Fruit fly (Drosophila melanogaster) whole organism, embryonic: Measurements from ENCODE around the gene CG5810.

Experiments used
- Abd-B ChIP-seq: fragments of 200-800 bp; sonication (Bioruptor generic); optimal IDR thresholded peaks from 2 replicates; lab custom pipeline; 2018; ENCODE audit warnings: missing biosample characterization, mild to moderate bottlenecking, missing genetic modification characterization, moderate library complexity
- CG10267 ChIP-seq: fragments of 200-800 bp; sonication (Bioruptor generic); optimal IDR thresholded peaks from 2 replicates; lab custom pipeline; 2018; ENCODE audit warnings: missing biosample characterization, mild to moderate bottlenecking, missing genetic modification characterization, moderate library complexity
- CG11456 ChIP-seq: fragments of 200-800 bp; sonication (Bioruptor generic); IDR thresholded peaks from 3 replicates; pipeline ENCODE4 v1.3.6; 2022; ENCODE audit warnings: missing biosample characterization, missing genetic modification characterization
- CG12659 ChIP-seq: fragments of 200-800 bp; sonication (Bioruptor generic); optimal IDR thresholded peaks from 3 replicates; lab custom pipeline; 2017; ENCODE audit warnings: mild to moderate bottlenecking, missing biosample characterization, missing genetic modification reagents, missing genetic modification characterization
- CG15696 ChIP-seq: fragments of 200-800 bp; sonication (Bioruptor generic); optimal IDR thresholded peaks from 2 replicates; lab custom pipeline; 2019; ENCODE audit warnings: missing biosample characterization, mild to moderate bottlenecking, missing genetic modification characterization, moderate library complexity
- CG30020 ChIP-seq: fragments of 200-800 bp; optimal IDR thresholded peaks from 2 replicates; lab custom pipeline; 2019; ENCODE audit warnings: missing biosample characterization, mild to moderate bottlenecking, missing genetic modification characterization, moderate library complexity
- CG32532 ChIP-seq: fragments of 200-800 bp; sonication (Bioruptor generic); IDR thresholded peaks from 2 replicates; pipeline ENCODE4 v1.3.6; 2022; ENCODE audit warnings: missing biosample characterization, missing genetic modification characterization
- CG8089 ChIP-seq: fragments of 200-800 bp; sonication (Bioruptor generic); optimal IDR thresholded peaks from 3 replicates; lab custom pipeline; 2016; ENCODE audit warnings: missing biosample characterization, missing genetic modification characterization
- Chrac-16 ChIP-seq: fragments of 200-800 bp; sonication (Bioruptor generic); optimal IDR thresholded peaks from 3 replicates; lab custom pipeline; 2016; ENCODE audit warnings: missing biosample characterization, missing genetic modification characterization
- Med ChIP-seq: fragments of 200-800 bp; sonication (Bioruptor generic); peaks from one replicate; lab custom pipeline; 2016; ENCODE audit warnings: missing biosample characterization, missing genetic modification characterization, mild to moderate bottlenecking, inconsistent platforms, moderate library complexity
- YL-1 ChIP-seq: fragments of 200-800 bp; sonication (Bioruptor generic); optimal IDR thresholded peaks from 3 replicates; lab custom pipeline; 2017; ENCODE audit warnings: missing biosample characterization, mild to moderate bottlenecking, missing genetic modification characterization
- al ChIP-seq: fragments of 200-800 bp; sonication (Bioruptor generic); IDR thresholded peaks from 2 replicates; pipeline ENCODE4 v1.3.6; 2022; ENCODE audit warnings: missing biosample characterization, missing genetic modification characterization
- dpn ChIP-seq, 2 experiments: fragments of 200-800 bp; sonication (Bioruptor generic); optimal IDR thresholded peaks; 3 replicates each; lab custom pipeline; 2016; ENCODE audit warnings: missing biosample characterization in 2 of 2, missing genetic modification characterization in 2 of 2
- ind ChIP-seq: fragments of 200-800 bp; sonication (Bioruptor generic); optimal IDR thresholded peaks from 3 replicates; lab custom pipeline; 2016; ENCODE audit warnings: missing biosample characterization, missing genetic modification characterization
- maf-S ChIP-seq: fragments of 200-800 bp; sonication (Bioruptor generic); optimal IDR thresholded peaks from 2 replicates; lab custom pipeline; 2016; ENCODE audit warnings: missing biosample characterization, missing genetic modification characterization
- pzg ChIP-seq: fragments of 200-800 bp; sonication (Bioruptor generic); optimal IDR thresholded peaks from 3 replicates; lab custom pipeline; 2018; ENCODE audit warnings: missing biosample characterization, mild to moderate bottlenecking, missing genetic modification characterization, moderate library complexity
- row ChIP-seq: fragments of 200-800 bp; sonication (Bioruptor generic); IDR thresholded peaks from 3 replicates; pipeline ENCODE4 v1.3.6; 2022; ENCODE audit warnings: missing biosample characterization, missing genetic modification characterization
- trem ChIP-seq: fragments of 200-800 bp; optimal IDR thresholded peaks from 3 replicates; lab custom pipeline; 2019; ENCODE audit warnings: missing biosample characterization, mild to moderate bottlenecking, missing genetic modification characterization, moderate library complexity
- twi ChIP-seq: fragments of 200-800 bp; optimal IDR thresholded peaks from 2 replicates; lab custom pipeline; 2019; ENCODE audit warnings: missing biosample characterization, mild to moderate bottlenecking, missing genetic modification characterization, moderate library complexity
- tx ChIP-seq: fragments of 200-800 bp; sonication (Bioruptor generic); optimal IDR thresholded peaks from 2 replicates; lab custom pipeline; 2016; ENCODE audit warnings: missing biosample characterization, missing genetic modification characterization
- zen ChIP-seq: fragments of 200-800 bp; sonication (Bioruptor generic); optimal IDR thresholded peaks from 3 replicates; lab custom pipeline; 2018; ENCODE audit warnings: missing biosample characterization, mild to moderate bottlenecking, missing genetic modification characterization, moderate library complexity

The CG5810 gene

dm6 chr3R:21214693-21215145, 51.1 kb downstream of the CG5810 start, which contains the start of gene Ddrgk1 (continued):
- TF ChIP-seq CG15696 (tag; lab: Kevin White, UChicago) (peak; percentile 0), maf-S (GFP tag; lab: Kevin White, UChicago) (peak; percentile 4), CG8089 (GFP tag; lab: Kevin White, UChicago) (no peak), Chrac-16 (GFP tag; lab: Kevin White, UChicago) (peak; percentile 6), Med (peak; percentile 81), zen (peak; percentile 23), CG10267 (tag; lab: Kevin White, UChicago) (peak; percentile 18), pzg (GFP tag; lab: Kevin White, UChicago) (peak; percentile 52), Abd-B (no peak), row (GFP tag; lab: Robert Waterston, UW) (peak; percentile 88), ind (GFP tag; lab: Kevin White, UChicago) (peak; percentile 41), twi (peak; percentile 73), CG30020 (tag; lab: Kevin White, UChicago) (peak; percentile 89), CG32532 (peak; percentile 33; the same call in 1 of the 2 replicates), CG11456 (0 out of 3 replicates have a peak, but pooled peaks have one; percentile 6), tx (GFP tag; lab: Kevin White, UChicago) (peak; percentile 37), al (GFP tag; lab: Robert Waterston, UW) (no peak), YL-1 (GFP tag; lab: Kevin White, UChicago) (peak; percentile 30), dpn (GFP tag; optimal IDR thresholded peaks at IDR 0.05; lab: Kevin White, UChicago) (peak; percentile 13 to 26), CG12659 (GFP tag; lab: Kevin White, UChicago) (peak; percentile 26), trem (tag; lab: Kevin White, UChicago) (peak; percentile 12)
